Fruit fly (Drosophila melanogaster): Measurements from ENCODE around the gene Marf1.
A peak's percentile ranks its signal among the peaks of the same experiment; 100 is the strongest.

Gene Marf1

DNA sequence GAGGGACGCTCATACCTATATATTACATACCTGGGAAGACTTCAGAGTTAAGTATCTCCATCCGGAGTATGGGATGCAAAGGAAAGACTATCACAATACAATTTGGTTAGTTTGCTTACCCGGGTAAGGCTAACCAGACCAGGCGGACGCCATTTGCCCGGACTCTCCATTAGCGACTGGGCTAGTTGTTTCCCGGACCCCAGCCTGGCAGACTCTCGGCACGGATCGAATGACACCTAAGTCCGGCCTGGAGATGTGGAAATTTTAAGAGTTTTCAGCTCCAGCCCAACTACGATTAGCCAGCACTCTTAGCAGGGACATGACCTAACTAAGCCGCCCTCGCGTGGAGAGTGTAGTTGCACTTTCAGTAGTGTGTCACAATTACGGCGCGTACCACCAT, 82.1 kb downstream of the Marf1 start (continued):
- TF ChIP-seq CG10979 (tag; optimal IDR thresholded peaks at IDR 0.05) (no peak), Lhr (GFP tag; optimal IDR thresholded peaks at IDR 0.05) (no peak), Stat92E (GFP tag; optimal IDR thresholded peaks at IDR 0.05) (no peak), CG3407 (GFP tag; optimal IDR thresholded peaks at IDR 0.05) (no peak), ems (GFP tag; optimal IDR thresholded peaks at IDR 0.05) (no peak), dan (GFP tag; IDR thresholded peaks at IDR 0.05) (peak; percentile 40; the same call in 1 of the 2 replicates), Neu2 (GFP tag; optimal IDR thresholded peaks at IDR 0.05; ENCODE audit: borderline replicate concordance) (no peak), Lpt (GFP tag; optimal IDR thresholded peaks at IDR 0.05) (no peak), danr (GFP tag; IDR thresholded peaks at IDR 0.05) (no peak), E2f2 (GFP tag; IDR thresholded peaks at IDR 0.05) (no peak), Sry-β (GFP tag; optimal IDR thresholded peaks at IDR 0.05) (no peak), CG3838 (GFP tag; optimal IDR thresholded peaks at IDR 0.05) (no peak), E2f1 (GFP tag; IDR thresholded peaks at IDR 0.05) (peak; percentile 8; the same call in 1 of the 2 replicates), C15 (GFP tag; IDR thresholded peaks at IDR 0.05) (no peak), Awh (GFP tag; IDR thresholded peaks at IDR 0.05) (no peak)

Measured in whole organism, embryonic.